Worm (Caenorhabditis elegans) whole organism, young adult: ENCODE results near the gene C31G12.3.

Experiments used
- B0336.3 ChIP-seq: fragments of 200-800 bp; sonication (Bioruptor generic); IDR thresholded peaks from 2 replicates; pipeline ENCODE4 v1.3.6; 2022; ENCODE audit warnings: missing genetic modification characterization, missing compliant biosample characterization
- C06A6.2 ChIP-seq: fragments of 200-800 bp; sonication (Bioruptor generic); conservative IDR thresholded peaks from 2 replicates; pipeline ENCODE4 v1.3.6; 2022; ENCODE audit warnings: missing genetic modification characterization, missing compliant biosample characterization
- D2030.7 ChIP-seq: fragments of 200-800 bp; sonication (Bioruptor generic); IDR thresholded peaks from 2 replicates; pipeline ENCODE4 v1.3.6; 2022; ENCODE audit warnings: missing genetic modification reagents, missing genetic modification characterization, missing compliant biosample characterization
- F22D6.2 ChIP-seq: sonication (generic microtip); optimal IDR thresholded peaks from 2 replicates; lab custom pipeline; 2016; ENCODE audit warnings: mild to moderate bottlenecking, missing genetic modification characterization, missing compliant biosample characterization
- F57C9.4 ChIP-seq: sonication (generic microtip); optimal IDR thresholded peaks from 2 replicates; lab custom pipeline; 2017; ENCODE audit warnings: mild to moderate bottlenecking, missing genetic modification characterization, missing compliant biosample characterization
- K12H6.12 ChIP-seq: fragments of 200-800 bp; sonication (Bioruptor generic); optimal IDR thresholded peaks from 2 replicates; lab custom pipeline; 2018; ENCODE audit warnings: mild to moderate bottlenecking, missing genetic modification characterization, missing compliant biosample characterization
- T26A5.8 ChIP-seq: sonication (generic microtip); optimal IDR thresholded peaks from 2 replicates; lab custom pipeline; 2016; ENCODE audit warnings: missing genetic modification characterization, missing compliant biosample characterization
- Y53F4B.3 ChIP-seq: fragments of 200-800 bp; sonication (Bioruptor generic); IDR thresholded peaks from 2 replicates; pipeline ENCODE4 v1.3.6; 2022; ENCODE audit warnings: missing genetic modification reagents, missing genetic modification characterization, missing compliant biosample characterization
- Y95B8A.8 ChIP-seq: fragments of 200-800 bp; sonication (Bioruptor generic); IDR thresholded peaks from 2 replicates; pipeline ENCODE4 v1.3.6; 2022; ENCODE audit warnings: missing genetic modification reagents, missing genetic modification characterization, missing compliant biosample characterization
- ZK185.1 ChIP-seq: sonication (generic microtip); optimal IDR thresholded peaks from 2 replicates; lab custom pipeline; 2016; ENCODE audit warnings: mild to moderate bottlenecking, missing genetic modification characterization, missing compliant biosample characterization; ENCODE audit not compliant: poor library complexity, severe bottlenecking
- akir-1 ChIP-seq: fragments of 200-800 bp; sonication (Bioruptor generic); optimal IDR thresholded peaks from 2 replicates; lab custom pipeline; 2018; ENCODE audit warnings: mild to moderate bottlenecking, missing genetic modification characterization, moderate library complexity, missing compliant biosample characterization
- cebp-1 ChIP-seq, 2 experiments: fragments of 200-800 bp in 1 of 2; sonication (Bioruptor generic) in 1 of 2; sonication (generic microtip) in 1 of 2; IDR thresholded peaks in 1 of 2; optimal IDR thresholded peaks in 1 of 2; 2 replicates each; pipeline versions ENCODE4 v1.3.6 to Lab custom; 2017 to 2022; ENCODE audit warnings: missing compliant biosample characterization in 2 of 2, missing genetic modification characterization in 2 of 2, mild to moderate bottlenecking in 1 of 2, missing genetic modification reagents in 1 of 2, moderate library complexity in 1 of 2
- ceh-100 ChIP-seq: fragments of 200-800 bp; sonication (Bioruptor generic); IDR thresholded peaks from 2 replicates; pipeline ENCODE4 v1.3.6; 2022; ENCODE audit warnings: missing genetic modification reagents, missing genetic modification characterization, missing compliant biosample characterization
- ceh-40 ChIP-seq: fragments of 200-800 bp; sonication (Bioruptor generic); IDR thresholded peaks from 2 replicates; pipeline ENCODE4 v1.3.6; 2022; ENCODE audit warnings: missing genetic modification characterization, missing compliant biosample characterization
- dox-1 ChIP-seq: fragments of 200-800 bp; sonication (Bioruptor generic); IDR thresholded peaks from 2 replicates; pipeline ENCODE4 v1.3.6; 2022; ENCODE audit warnings: missing genetic modification reagents, missing genetic modification characterization, missing compliant biosample characterization
- dpff-1 ChIP-seq: sonication (generic microtip); optimal IDR thresholded peaks from 2 replicates; lab custom pipeline; 2017; ENCODE audit warnings: mild to moderate bottlenecking, missing genetic modification characterization, missing compliant biosample characterization
- egl-18 ChIP-seq: fragments of 200-800 bp; sonication (Bioruptor generic); IDR thresholded peaks from 2 replicates; pipeline ENCODE4 v1.3.6; 2022; ENCODE audit warnings: missing genetic modification reagents, missing genetic modification characterization, missing compliant biosample characterization
- egl-44 ChIP-seq: fragments of 200-800 bp; sonication (Bioruptor generic); IDR thresholded peaks from 2 replicates; pipeline ENCODE4 v1.3.6; 2022; ENCODE audit warnings: missing genetic modification reagents, missing genetic modification characterization, missing compliant biosample characterization
- hmg-1.2 ChIP-seq: fragments of 200-800 bp; sonication (Bioruptor generic); IDR thresholded peaks from 2 replicates; pipeline ENCODE4 v1.3.6; 2022; ENCODE audit warnings: missing genetic modification reagents, missing genetic modification characterization, missing compliant biosample characterization
- hrde-1 ChIP-seq: sonication (generic microtip); optimal IDR thresholded peaks from 2 replicates; lab custom pipeline; 2016; ENCODE audit warnings: missing genetic modification characterization, mild to moderate bottlenecking, missing compliant biosample characterization, moderate library complexity, missing genotype, missing genetic modification reagents, borderline replicate concordance
- let-526 ChIP-seq: fragments of 200-800 bp; sonication (Bioruptor generic); IDR thresholded peaks from 2 replicates; pipeline ENCODE4 v1.3.6; 2022; ENCODE audit warnings: missing genetic modification reagents, missing genetic modification characterization, missing compliant biosample characterization
- lin-35 ChIP-seq, 3 experiments: fragments of 150-350 bp in 2 of 3; sonication (generic microtip) in 1 of 3; optimal IDR thresholded peaks; 2 replicates each; lab custom pipeline; 2014 to 2018; ENCODE audit warnings: missing biosample characterization in 3 of 3, missing genetic modification characterization in 3 of 3, missing genetic modification reagents in 3 of 3
- lin-54 ChIP-seq: fragments of 200-800 bp; sonication (Bioruptor generic); optimal IDR thresholded peaks from 2 replicates; lab custom pipeline; 2018; ENCODE audit warnings: mild to moderate bottlenecking, missing genetic modification characterization, missing compliant biosample characterization
- madf-10 ChIP-seq: sonication (generic microtip); optimal IDR thresholded peaks from 2 replicates; lab custom pipeline; 2016; ENCODE audit warnings: mild to moderate bottlenecking, missing genetic modification characterization, missing compliant biosample characterization
- madf-3 ChIP-seq: fragments of 200-800 bp; sonication (Bioruptor generic); IDR thresholded peaks from 2 replicates; pipeline ENCODE4 v1.3.6; 2022; ENCODE audit warnings: missing genetic modification reagents, missing genetic modification characterization, missing compliant biosample characterization
- madf-6 ChIP-seq: fragments of 200-800 bp; sonication (Bioruptor generic); IDR thresholded peaks from 2 replicates; pipeline ENCODE4 v1.3.6; 2022; ENCODE audit warnings: missing genetic modification reagents, missing genetic modification characterization, missing compliant biosample characterization
- mxl-1 ChIP-seq: sonication (generic microtip); optimal IDR thresholded peaks from 2 replicates; lab custom pipeline; 2016; ENCODE audit warnings: missing genetic modification characterization, missing compliant biosample characterization
- nfya-2 ChIP-seq: fragments of 200-800 bp; sonication (Bioruptor generic); IDR thresholded peaks from 2 replicates; pipeline ENCODE4 v1.3.6; 2022; ENCODE audit warnings: missing genetic modification reagents, missing genetic modification characterization, missing compliant biosample characterization
- sea-2 ChIP-seq: fragments of 200-800 bp; sonication (Bioruptor generic); IDR thresholded peaks from 2 replicates; pipeline ENCODE4 v1.3.6; 2022; ENCODE audit warnings: missing genetic modification characterization, missing compliant biosample characterization
- snpc-1.1 ChIP-seq: sonication (generic microtip); optimal IDR thresholded peaks from 2 replicates; lab custom pipeline; 2017; ENCODE audit warnings: missing genetic modification characterization, mild to moderate bottlenecking, missing compliant biosample characterization, antibody characterized with exemption, moderate library complexity, missing genotype, missing genetic modification reagents; ENCODE audit not compliant: insufficient read depth
- tbx-9 ChIP-seq: sonication (generic microtip); optimal IDR thresholded peaks from 2 replicates; lab custom pipeline; 2016; ENCODE audit warnings: borderline replicate concordance, missing genetic modification characterization, inconsistent platforms, missing compliant biosample characterization
- ztf-3 ChIP-seq: fragments of 200-800 bp; sonication (Bioruptor generic); optimal IDR thresholded peaks from 2 replicates; lab custom pipeline; 2018; ENCODE audit warnings: mild to moderate bottlenecking, missing genetic modification characterization, missing compliant biosample characterization

The C31G12.3 gene

DNA sequence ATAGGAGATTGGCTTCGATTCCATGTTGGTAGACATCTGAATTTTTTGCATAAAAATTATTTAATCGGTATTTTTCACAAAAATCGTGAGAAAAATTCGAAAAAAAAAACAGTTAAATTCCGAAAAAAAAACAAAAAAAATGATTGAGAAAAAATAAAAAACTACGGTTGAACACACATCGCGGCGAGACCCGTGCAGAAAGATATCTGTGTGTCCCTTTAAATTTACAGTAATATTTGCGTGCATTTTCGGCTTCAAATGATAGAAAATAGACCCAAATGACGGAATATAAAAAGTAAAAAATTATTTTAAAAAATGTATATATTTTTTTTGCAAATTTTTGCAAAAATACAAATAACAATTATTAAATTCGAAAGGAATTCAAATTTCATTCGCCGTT lies 47.3 kb upstream of the C31G12.3 start (continued):
- TF ChIP-seq snpc-1.1 (tag; lab: Kevin White, UChicago) (no peak), C06A6.2 (GFP tag; lab: Robert Waterston, UW) (no peak), madf-6 (peak; percentile 78), egl-44 (GFP tag; lab: Robert Waterston, UW) (no peak), F22D6.2 (tag; lab: Kevin White, UChicago) (no peak), sea-2 (GFP tag; lab: Robert Waterston, UW) (no peak), Y53F4B.3 (GFP tag; lab: Robert Waterston, UW) (no peak), hmg-1.2 (GFP tag; lab: Robert Waterston, UW) (no peak)

DNA sequence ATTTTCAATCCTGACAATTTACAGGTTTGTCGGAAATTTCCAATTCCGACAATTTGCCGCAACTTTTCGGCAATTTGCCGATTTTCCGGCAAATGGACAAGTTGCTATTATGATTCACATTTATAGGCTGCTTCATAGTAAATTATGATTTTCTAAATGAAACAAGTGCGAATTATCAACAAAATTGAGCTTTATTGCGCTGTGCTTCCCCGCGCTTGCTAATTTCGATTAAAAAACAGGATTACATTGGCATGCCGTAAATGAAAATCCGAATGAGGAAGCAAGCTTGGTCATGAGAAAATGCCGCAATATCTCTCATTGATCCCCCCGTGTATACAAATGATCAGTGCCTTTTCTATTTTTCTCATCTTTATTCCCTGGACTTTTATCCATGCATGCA lies 46.3 kb upstream of the C31G12.3 start, which contains the start of gene Y37H2A.10:
Y37H2A.10 (plus strand) TSS at position 301 of the 400 bp plus-strand sequence.
- TF ChIP-seq tbx-9 (tag; lab: Kevin White, UChicago) (no peak), T26A5.8 (tag; lab: Kevin White, UChicago) (no peak), ztf-3 (no peak), ceh-100 (no peak), lin-35 (GFP tag; optimal IDR thresholded peaks at IDR 0.05; lab: Kevin White, UChicago) (no peak), dox-1 (GFP tag; lab: Robert Waterston, UW) (no peak), mxl-1 (no peak), B0336.3 (no peak), akir-1 (GFP tag; lab: Kevin White, UChicago) (no peak)

DNA sequence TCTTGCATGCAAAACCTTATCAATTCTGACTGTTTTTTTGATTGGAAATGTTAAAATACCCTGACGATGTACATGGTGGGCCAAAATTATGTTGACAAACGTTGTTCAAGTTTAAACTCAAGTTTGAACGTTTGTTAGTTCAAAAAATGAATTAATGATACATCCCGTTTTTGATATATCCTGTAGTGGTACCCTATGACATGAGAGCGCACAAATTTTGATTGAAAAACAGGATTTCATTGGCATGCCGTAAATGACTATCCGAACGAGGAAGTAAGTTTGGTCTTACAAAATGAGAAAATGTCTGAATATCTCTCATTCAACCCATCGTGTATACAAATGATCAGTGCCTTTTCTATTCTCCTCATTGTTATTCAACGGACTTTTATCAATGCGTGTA lies 43.8 kb upstream of the C31G12.3 start, which contains the start of gene Y37H2A.11:
Y37H2A.11 (plus strand) TSS at position 301 of the 400 bp plus-strand sequence.
- no peak for TF ChIP-seq let-526 (GFP tag; lab: Robert Waterston, UW)

DNA sequence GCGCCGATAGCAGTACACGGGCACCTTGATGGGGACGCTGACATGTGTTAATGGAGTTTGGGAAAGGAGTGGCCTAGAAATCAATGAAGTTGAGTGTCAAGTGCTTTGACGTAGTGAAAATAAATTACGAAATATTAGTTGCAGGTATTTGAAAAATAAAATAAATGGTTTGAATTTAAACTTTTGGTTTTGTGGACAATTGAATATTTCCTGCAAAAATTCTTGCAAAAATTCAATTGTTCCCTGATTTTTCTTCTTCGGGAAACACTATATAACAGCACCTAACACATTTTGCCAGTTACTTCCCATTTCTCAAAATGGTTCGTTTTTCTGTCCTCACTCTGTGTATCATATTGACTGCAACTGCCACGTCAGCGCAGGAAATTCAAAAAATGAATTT lies 42.5 kb upstream of the C31G12.3 start, which contains the start of gene Y37H2A.13:
Y37H2A.13 (plus strand) TSS at position 301 of the 400 bp plus-strand sequence.
- no peak for TF ChIP-seq nfya-2 (GFP tag; lab: Robert Waterston, UW)
- no peak for TF ChIP-seq cebp-1 (GFP tag; IDR thresholded peaks at IDR 0.05; lab: Robert Waterston, UW)
- no peak for TF ChIP-seq cebp-1 (tag; optimal IDR thresholded peaks at IDR 0.05; lab: Kevin White, UChicago)
- no peak for TF ChIP-seq ceh-40 (GFP tag; lab: Robert Waterston, UW)
- no peak for TF ChIP-seq dox-1 (GFP tag; lab: Robert Waterston, UW)
- no peak for TF ChIP-seq dpff-1
- no peak for TF ChIP-seq K12H6.12 (tag; lab: Kevin White, UChicago)
- no peak for TF ChIP-seq lin-54
- TF ChIP-seq F57C9.4: no peak
- TF ChIP-seq madf-10 (tag; lab: Kevin White, UChicago): no peak
- no peak for TF ChIP-seq D2030.7 (GFP tag; lab: Robert Waterston, UW)
- TF ChIP-seq hrde-1 (tag; lab: Kevin White, UChicago): no peak
- TF ChIP-seq ZK185.1: no peak
- TF ChIP-seq egl-18: no peak
- TF ChIP-seq madf-3 (GFP tag; lab: Robert Waterston, UW): no peak

DNA sequence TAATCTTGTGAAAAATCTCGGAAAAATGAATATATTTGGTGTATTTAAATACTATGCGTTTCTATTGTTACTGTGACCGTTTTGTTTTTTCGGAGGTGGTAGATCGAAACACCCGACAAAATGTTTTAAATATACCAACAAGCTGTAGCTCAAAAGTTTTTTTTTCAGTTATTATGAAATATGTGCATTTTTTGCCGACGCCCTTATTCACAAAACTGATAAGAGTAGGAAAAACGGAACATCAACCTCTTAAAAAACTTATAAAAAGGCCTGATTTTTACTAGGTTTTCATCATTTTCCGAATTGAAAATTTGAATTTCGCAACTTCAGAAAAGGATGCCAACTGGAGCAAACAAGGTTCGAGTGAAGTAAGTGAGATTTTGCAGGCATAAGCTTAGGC lies 41.6 kb upstream of the C31G12.3 start, which contains the start of gene Y37H2A.14:
Y37H2A.14 (plus strand) TSS at position 301 of the 400 bp plus-strand sequence.
- no peak for TF ChIP-seq Y95B8A.8
- no peak for TF ChIP-seq cebp-1 (GFP tag; IDR thresholded peaks at IDR 0.05; lab: Robert Waterston, UW)
- TF ChIP-seq cebp-1 (tag; optimal IDR thresholded peaks at IDR 0.05; lab: Kevin White, UChicago): peak; percentile 77
